Worm (Caenorhabditis elegans) whole organism, mixed stage, embryonic: ENCODE measurements around the gene Y67D8A.2.

Source experiments
- lsy-2 ChIP-seq: fragments of 150-350 bp; optimal IDR thresholded peaks from 2 replicates; lab custom pipeline; 2014; ENCODE audit warnings: missing biosample characterization, missing genetic modification characterization
- nhr-12 ChIP-seq: fragments of 150-350 bp; optimal IDR thresholded peaks from 2 replicates; lab custom pipeline; 2014; ENCODE audit warnings: missing biosample characterization, missing genetic modification characterization
- nhr-237 ChIP-seq: fragments of 150-350 bp; optimal IDR thresholded peaks from 2 replicates; lab custom pipeline; 2014; ENCODE audit warnings: missing biosample characterization, missing genetic modification characterization
- nhr-76 ChIP-seq: sonication (generic microtip); optimal IDR thresholded peaks from 2 replicates; lab custom pipeline; 2017; ENCODE audit warnings: missing biosample characterization, missing genetic modification characterization
- sem-2 ChIP-seq: fragments of 200-800 bp; sonication (Bioruptor generic); optimal IDR thresholded peaks from 2 replicates; lab custom pipeline; 2018; ENCODE audit warnings: mild to moderate bottlenecking, missing genetic modification characterization, missing compliant biosample characterization
- unc-39 ChIP-seq: fragments of 150-350 bp; optimal IDR thresholded peaks from 2 replicates; lab custom pipeline; 2014; ENCODE audit warnings: missing biosample characterization, missing genetic modification characterization
- unc-62 ChIP-seq: fragments of 150-350 bp; optimal IDR thresholded peaks from 2 replicates; lab custom pipeline; 2014; ENCODE audit warnings: missing biosample characterization, missing genetic modification reagents, missing genetic modification characterization
- zip-8 ChIP-seq: fragments of 150-350 bp; optimal IDR thresholded peaks from 2 replicates; lab custom pipeline; 2014; ENCODE audit warnings: missing biosample characterization, missing genetic modification characterization
- ztf-11 ChIP-seq: fragments of 150-350 bp; optimal IDR thresholded peaks from 2 replicates; lab custom pipeline; 2014; ENCODE audit warnings: missing biosample characterization, missing genetic modification characterization

DNA sequence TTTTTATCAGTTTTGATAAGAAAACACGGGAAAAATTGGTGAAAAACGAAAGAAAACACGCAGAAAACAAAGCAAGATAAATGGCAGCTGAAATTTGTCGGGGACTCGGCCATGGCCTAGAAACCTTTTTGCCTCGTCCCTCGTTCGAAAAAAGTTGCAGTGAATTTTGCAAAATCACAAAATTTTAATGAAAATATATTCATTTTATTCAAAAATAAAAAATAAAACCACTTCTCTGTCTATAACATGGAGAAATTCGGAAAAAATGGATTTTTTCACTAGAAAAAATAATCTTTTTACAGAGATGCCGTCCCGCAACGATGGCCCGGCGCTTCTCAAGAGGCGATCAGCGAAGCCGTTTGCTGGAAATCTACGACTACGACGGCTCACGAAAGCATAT, at the start of gene Y67D8A.2:
- TF ChIP-seq unc-39 (tag; lab: Kevin White, UChicago), result no peak
- TF ChIP-seq ztf-11 (tag; lab: Kevin White, UChicago), result no peak
- no peak for TF ChIP-seq lsy-2 (tag; lab: Kevin White, UChicago)
- no peak for TF ChIP-seq nhr-76
- TF ChIP-seq unc-62 (GFP tag; lab: Kevin White, UChicago), result no peak
- TF ChIP-seq zip-8 (tag; lab: Kevin White, UChicago), result no peak
- no peak for TF ChIP-seq nhr-12 (tag; lab: Kevin White, UChicago)
- TF ChIP-seq nhr-237 (tag; lab: Kevin White, UChicago), result no peak
- no peak for TF ChIP-seq sem-2 (GFP tag; lab: Kevin White, UChicago)
